Worm (Caenorhabditis elegans): ENCODE results near the gene R10E8.5.

The R10E8.5 gene

DNA sequence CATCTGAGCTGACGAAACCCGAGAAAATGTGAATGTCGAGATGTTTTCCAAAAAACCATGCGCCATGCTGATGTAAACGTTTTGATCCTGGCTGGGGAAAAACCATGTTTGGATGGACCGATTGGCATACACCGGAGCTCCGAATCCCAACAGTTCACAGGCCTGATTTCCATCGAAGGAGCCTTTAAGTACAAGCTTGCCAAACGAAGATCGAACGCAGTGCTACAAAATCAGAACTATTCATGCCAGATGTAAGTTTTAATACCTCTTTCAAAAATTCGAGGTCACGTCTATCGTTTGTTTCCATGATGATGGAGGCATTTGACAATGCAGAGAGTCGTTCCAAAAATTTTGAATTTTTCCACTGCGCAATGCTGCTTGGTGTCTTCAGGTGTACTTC lies 18.8 kb upstream of the R10E8.5 start:
- no peak for TF ChIP-seq unc-42 (tag; optimal IDR thresholded peaks at IDR 0.05)
- TF ChIP-seq hlh-6 (tag; optimal IDR thresholded peaks at IDR 0.05), result no peak
- no peak for TF ChIP-seq ztf-16 (tag; optimal IDR thresholded peaks at IDR 0.05)
- TF ChIP-seq unc-3 (GFP tag; conservative IDR thresholded peaks at IDR 0.05), result no peak
- TF ChIP-seq unc-3 (tag; optimal IDR thresholded peaks at IDR 0.05), result no peak
- no peak for TF ChIP-seq pha-4 (tag; optimal IDR thresholded peaks at IDR 0.05)
- no peak for TF ChIP-seq dve-1 (tag; optimal IDR thresholded peaks at IDR 0.05)

ce11 chrV:18236714-18237288 lies 17.8 kb upstream of the R10E8.5 start, which contains the start of gene R10E8.3:
TSS of gene R10E8.3 (minus strand) at chrV:18236764.
- TF ChIP-seq elt-4 (tag; optimal IDR thresholded peaks at IDR 0.05), result no peak
- no peak for TF ChIP-seq nhr-232 (tag; optimal IDR thresholded peaks at IDR 0.05)
- no peak for TF ChIP-seq unc-3 (GFP tag; conservative IDR thresholded peaks at IDR 0.05)
- TF ChIP-seq unc-3 (tag; optimal IDR thresholded peaks at IDR 0.05), result no peak
- no peak for TF ChIP-seq fkh-6 (tag; optimal IDR thresholded peaks at IDR 0.05)
- TF ChIP-seq tbx-7 (tag; optimal IDR thresholded peaks at IDR 0.05), result no peak
- TF ChIP-seq ceh-24 (tag; optimal IDR thresholded peaks at IDR 0.05), result no peak

- no peak for TF ChIP-seq nfya-1 (tag; optimal IDR thresholded peaks at IDR 0.05)
These were observed 13.3 kb upstream of the R10E8.5 start, which contains the start of gene R10E8.8 for ce11 chrV:18241328-18241727. TSS of gene R10E8.8 (minus strand) at chrV:18241670.

DNA sequence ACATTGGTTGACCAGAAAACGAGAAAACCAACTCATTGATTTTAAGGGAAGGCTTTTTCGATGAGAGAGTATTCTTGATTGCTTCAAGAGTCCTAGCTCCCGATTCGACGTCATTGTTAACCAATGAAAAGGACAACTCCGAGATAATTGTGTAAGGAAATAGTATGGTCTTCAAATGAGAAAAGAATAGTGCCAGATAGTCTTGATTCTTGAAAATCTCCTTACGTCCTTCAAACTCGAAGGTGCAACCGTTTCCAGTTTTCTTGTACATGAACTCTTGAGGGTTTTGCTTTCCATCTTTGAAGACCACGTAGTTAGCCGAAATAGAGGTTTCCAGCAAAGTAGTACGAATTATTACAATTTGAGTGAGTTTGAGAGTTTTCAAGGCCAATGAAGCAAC lies 11.4 kb upstream of the R10E8.5 start:
- TF ChIP-seq eyg-1 (tag; optimal IDR thresholded peaks at IDR 0.05), result no peak

- no peak for TF ChIP-seq hlh-15 (tag; optimal IDR thresholded peaks at IDR 0.05)
- TF ChIP-seq odd-2 (tag; optimal IDR thresholded peaks at IDR 0.05), result no peak
- TF ChIP-seq ceh-14 (tag; optimal IDR thresholded peaks at IDR 0.05), result no peak
- TF ChIP-seq elt-2 (tag; optimal IDR thresholded peaks at IDR 0.05), result no peak
- TF ChIP-seq ceh-45 (GFP tag; IDR thresholded peaks at IDR 0.05), result no peak
- TF ChIP-seq sox-4 (tag; optimal IDR thresholded peaks at IDR 0.05), result no peak
These were observed 10.2 kb upstream of the R10E8.5 start for ce11 chrV:18244408-18244807.

DNA sequence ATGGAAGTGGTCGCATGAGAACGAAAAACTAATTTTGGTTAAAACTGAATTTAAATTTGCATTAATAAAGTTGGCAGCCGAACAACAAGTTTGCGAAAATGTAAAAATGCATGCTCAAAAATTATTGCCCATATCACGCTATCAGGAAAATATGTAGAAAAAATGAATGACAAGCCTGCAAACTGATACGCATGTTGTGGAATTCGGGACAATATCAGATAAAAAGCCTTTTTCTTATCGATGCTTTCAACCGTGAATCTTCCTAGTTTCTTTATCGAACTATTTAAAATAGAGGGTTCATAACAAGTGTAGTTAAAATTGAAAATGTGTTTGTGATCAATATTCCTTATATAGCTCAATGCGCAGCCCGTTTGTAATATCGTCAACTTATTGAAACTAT lies 8.5 kb upstream of the R10E8.5 start:
- TF ChIP-seq pqm-1 (tag; optimal IDR thresholded peaks at IDR 0.05), result no peak
- TF ChIP-seq ceh-18 (tag; optimal IDR thresholded peaks at IDR 0.05), result no peak
- TF ChIP-seq elt-2 (tag; optimal IDR thresholded peaks at IDR 0.05), result peak; percentile 7

DNA sequence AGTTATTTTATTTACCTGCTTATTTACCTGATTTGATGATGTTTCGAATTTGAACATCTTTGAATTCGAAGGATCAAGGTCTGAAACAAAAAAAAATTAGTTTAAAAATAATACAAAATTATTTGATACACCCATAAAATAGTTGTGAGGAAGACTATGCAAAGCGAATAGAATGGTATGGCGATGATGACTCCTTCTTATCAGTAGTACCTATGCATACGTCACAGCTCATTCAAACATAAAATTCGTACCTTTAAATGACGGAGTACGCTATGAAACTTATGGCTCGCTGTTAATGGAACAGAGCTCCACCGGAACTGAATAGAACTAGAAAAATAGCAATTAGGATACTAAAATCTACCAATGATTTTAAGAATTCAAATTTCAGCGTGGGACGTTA lies 2.3 kb upstream of the R10E8.5 start, which contains the start of gene R10E8.1:
TSS of gene R10E8.1 (minus strand) at position 178 of the 400 bp plus-strand sequence.
- TF ChIP-seq elt-2 (tag; optimal IDR thresholded peaks at IDR 0.05), result peak; percentile 13
- no peak for TF ChIP-seq pag-3 (tag; optimal IDR thresholded peaks at IDR 0.05; ENCODE audit: borderline replicate concordance)

- TF ChIP-seq dve-1 (tag; optimal IDR thresholded peaks at IDR 0.05) (no peak), elt-2 (tag; optimal IDR thresholded peaks at IDR 0.05) (no peak), dmd-4 (tag; optimal IDR thresholded peaks at IDR 0.05; ENCODE audit: borderline replicate concordance) (no peak), hlh-15 (tag; optimal IDR thresholded peaks at IDR 0.05) (no peak), hlh-13 (GFP tag; optimal IDR thresholded peaks at IDR 0.05) (no peak)
These were observed 1.1 kb upstream of the R10E8.5 start, which contains the start of gene R10E8.2 for ce11 chrV:18253494-18253893. TSS of gene R10E8.2 (plus strand) at chrV:18253794.

DNA sequence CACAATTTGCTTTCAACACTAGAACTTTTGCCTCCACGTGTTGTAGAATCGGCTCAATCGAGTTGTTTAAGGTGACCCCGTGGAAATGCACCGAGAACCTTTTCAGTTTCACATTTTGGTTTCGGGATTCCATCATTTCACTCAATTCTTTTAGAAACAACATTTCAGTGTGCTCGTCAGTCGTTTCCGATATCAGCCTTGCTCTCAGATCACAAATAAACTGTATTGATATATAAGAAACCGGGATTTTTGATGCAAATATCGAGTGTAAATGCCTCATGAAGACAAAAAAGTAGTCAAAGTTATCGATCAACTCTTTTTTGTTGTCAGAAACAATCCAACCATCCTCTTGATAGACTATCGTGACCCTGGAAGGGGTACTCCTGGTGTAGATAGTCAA lies 10.9 kb downstream of the R10E8.5 start:
- TF ChIP-seq ceh-6 (GFP tag; optimal IDR thresholded peaks at IDR 0.05) (no peak), pag-3 (tag; optimal IDR thresholded peaks at IDR 0.05; ENCODE audit: borderline replicate concordance) (no peak), nhr-11 (tag; optimal IDR thresholded peaks at IDR 0.05) (no peak), T23F11.4 (GFP tag; optimal IDR thresholded peaks at IDR 0.05) (no peak), C38D4.7 (GFP tag; optimal IDR thresholded peaks at IDR 0.05) (no peak), hlh-6 (tag; optimal IDR thresholded peaks at IDR 0.05) (no peak), sdc-2 (tag; optimal IDR thresholded peaks at IDR 0.05) (no peak), mec-3 (tag; optimal IDR thresholded peaks at IDR 0.05; ENCODE audit: borderline replicate concordance) (no peak), lin-11 (tag; optimal IDR thresholded peaks at IDR 0.05) (no peak), K02D7.2 (tag; optimal IDR thresholded peaks at IDR 0.05) (no peak), lim-6 (tag; optimal IDR thresholded peaks at IDR 0.05) (no peak)

Data from whole organism, late embryonic.